Fruit fly (Drosophila melanogaster): ENCODE data around the gene CG15725.

The CG15725 gene

dm6 chrX:12734710-12735462 lies 29.2 kb downstream of the CG15725 start (continued):
- TF ChIP-seq CG6163 (GFP tag; IDR thresholded peaks at IDR 0.05) = peak; percentile 97
- TF ChIP-seq Sox15 (GFP tag; optimal IDR thresholded peaks at IDR 0.05) = peak; percentile 80
- peak; percentile 5 for TF ChIP-seq CG1621 (tag; optimal IDR thresholded peaks at IDR 0.05)
- peak; percentile 89 for TF ChIP-seq Eip78C (GFP tag)
- TF ChIP-seq CG6808 (GFP tag; optimal IDR thresholded peaks at IDR 0.05) = peak; percentile 89
- TF ChIP-seq net (GFP tag; optimal IDR thresholded peaks at IDR 0.05) = peak; percentile 85
- TF ChIP-seq CG9139 (GFP tag; optimal IDR thresholded peaks at IDR 0.05) = peak; percentile 97
- TF ChIP-seq Sox14 (GFP tag; optimal IDR thresholded peaks at IDR 0.05) = no peak
- peak; percentile 91 for TF ChIP-seq CG34406 (GFP tag; optimal IDR thresholded peaks at IDR 0.05)
- peak; percentile 84 for TF ChIP-seq acj6 (GFP tag; optimal IDR thresholded peaks at IDR 0.05)
- peak; percentile 48 for TF ChIP-seq topi (GFP tag; optimal IDR thresholded peaks at IDR 0.05)
- TF ChIP-seq Hr38 (GFP tag; optimal IDR thresholded peaks at IDR 0.05) = no peak
- TF ChIP-seq CG11902 (GFP tag; optimal IDR thresholded peaks at IDR 0.05) = peak; percentile 69
- TF ChIP-seq CG4318 (GFP tag; optimal IDR thresholded peaks at IDR 0.05) = peak; percentile 74
- peak; percentile 91 for TF ChIP-seq CG6276 (GFP tag; optimal IDR thresholded peaks at IDR 0.05)
- peak; percentile 90 for TF ChIP-seq CG11762 (GFP tag; optimal IDR thresholded peaks at IDR 0.05; ENCODE audit: insufficient read depth)
- TF ChIP-seq CG8119 (GFP tag; IDR thresholded peaks at IDR 0.05) = peak; percentile 91
- no peak for TF ChIP-seq fd59A (GFP tag; optimal IDR thresholded peaks at IDR 0.05)
- peak; percentile 88 for TF ChIP-seq OdsH (GFP tag; optimal IDR thresholded peaks at IDR 0.05)
- TF ChIP-seq CG10631 (GFP tag; optimal IDR thresholded peaks at IDR 0.05) = peak; percentile 90
- peak; percentile 24 to 93 for TF ChIP-seq salr (GFP tag; optimal IDR thresholded peaks at IDR 0.05)
- TF ChIP-seq ss (GFP tag; optimal IDR thresholded peaks at IDR 0.05) = peak; percentile 94 to 95
- peak; percentile 83 for TF ChIP-seq CG11294 (GFP tag; IDR thresholded peaks at IDR 0.05)
- TF ChIP-seq cyc (GFP tag; optimal IDR thresholded peaks at IDR 0.05) = peak; percentile 56
- peak; percentile 87 for TF ChIP-seq achi (GFP tag; optimal IDR thresholded peaks at IDR 0.05)
- TF ChIP-seq CG15336 (GFP tag; IDR thresholded peaks at IDR 0.05) = peak; percentile 76
- TF ChIP-seq fd85E (GFP tag; optimal IDR thresholded peaks at IDR 0.05) = no peak
- peak; percentile 35 for TF ChIP-seq CG7368 (GFP tag; optimal IDR thresholded peaks at IDR 0.05)
- peak; percentile 86 for TF ChIP-seq CG3032 (tag; optimal IDR thresholded peaks at IDR 0.05)
- peak; percentile 38 for TF ChIP-seq lz (GFP tag; optimal IDR thresholded peaks at IDR 0.05)
- TF ChIP-seq CG8319 (GFP tag; optimal IDR thresholded peaks at IDR 0.05) = peak; percentile 46

- peak; percentile 99 for TF ChIP-seq Eip78C (GFP tag)
- peak; percentile 62 for TF ChIP-seq CG15336 (GFP tag; IDR thresholded peaks at IDR 0.05)
- TF ChIP-seq OdsH (GFP tag; optimal IDR thresholded peaks at IDR 0.05) = peak; percentile 96
- TF ChIP-seq dac (GFP tag; optimal IDR thresholded peaks at IDR 0.05) = peak; percentile 86
- peak; percentile 89 for TF ChIP-seq net (GFP tag; optimal IDR thresholded peaks at IDR 0.05)
- peak; percentile 91 for TF ChIP-seq spab (GFP tag; optimal IDR thresholded peaks at IDR 0.05)
- peak; percentile 97 for TF ChIP-seq Sox15 (GFP tag; optimal IDR thresholded peaks at IDR 0.05)
- TF ChIP-seq Gug (GFP tag; IDR thresholded peaks at IDR 0.05) = peak; percentile 51
- peak; percentile 91 for TF ChIP-seq Sox14 (GFP tag; optimal IDR thresholded peaks at IDR 0.05)
- peak; percentile 96 for TF ChIP-seq CG10669 (GFP tag; optimal IDR thresholded peaks at IDR 0.05)
- peak; percentile 98 for TF ChIP-seq fd59A (GFP tag; optimal IDR thresholded peaks at IDR 0.05)
- TF ChIP-seq fd85E (GFP tag; optimal IDR thresholded peaks at IDR 0.05) = peak; percentile 75
- peak; percentile 97 for TF ChIP-seq esn (GFP tag; optimal IDR thresholded peaks at IDR 0.05)
- peak; percentile 94 for TF ChIP-seq CG3032 (tag; optimal IDR thresholded peaks at IDR 0.05)
- peak; percentile 97 for TF ChIP-seq lz (GFP tag; optimal IDR thresholded peaks at IDR 0.05)
- TF ChIP-seq Sox102F (GFP tag; optimal IDR thresholded peaks at IDR 0.05) = peak; percentile 93
- peak; percentile 96 for TF ChIP-seq CG8632 (GFP tag; optimal IDR thresholded peaks at IDR 0.05)
- peak; percentile 96 for TF ChIP-seq acj6 (GFP tag; optimal IDR thresholded peaks at IDR 0.05)
- peak; percentile 85 for TF ChIP-seq Blimp-1 (GFP tag; optimal IDR thresholded peaks at IDR 0.05)
- TF ChIP-seq CG3919 (GFP tag; optimal IDR thresholded peaks at IDR 0.05) = peak; percentile 90
- TF ChIP-seq eg (GFP tag; IDR thresholded peaks at IDR 0.05) = peak; percentile 59
- TF ChIP-seq dsx (GFP tag; optimal IDR thresholded peaks at IDR 0.05; ENCODE audit: poor library complexity, severe bottlenecking) = peak; percentile 76
- TF ChIP-seq CG6163 (GFP tag; IDR thresholded peaks at IDR 0.05) = peak; percentile 86
- TF ChIP-seq topi (GFP tag; optimal IDR thresholded peaks at IDR 0.05) = peak; percentile 98
- TF ChIP-seq CG31627 (GFP tag; optimal IDR thresholded peaks at IDR 0.05) = peak; percentile 97
- peak; percentile 98 for TF ChIP-seq vri (GFP tag; optimal IDR thresholded peaks at IDR 0.05)
- peak; percentile 58 for TF ChIP-seq Lpt (GFP tag; optimal IDR thresholded peaks at IDR 0.05)
Measured at dm6 chrX:12735478-12736428, 30.1 kb downstream of the CG15725 start.

All from whole organism, prepupa.